Worm (Caenorhabditis elegans): ENCODE data around the gene ZK742.3.
A peak's percentile ranks its signal among the peaks of the same experiment; 100 is the strongest.

DNA sequence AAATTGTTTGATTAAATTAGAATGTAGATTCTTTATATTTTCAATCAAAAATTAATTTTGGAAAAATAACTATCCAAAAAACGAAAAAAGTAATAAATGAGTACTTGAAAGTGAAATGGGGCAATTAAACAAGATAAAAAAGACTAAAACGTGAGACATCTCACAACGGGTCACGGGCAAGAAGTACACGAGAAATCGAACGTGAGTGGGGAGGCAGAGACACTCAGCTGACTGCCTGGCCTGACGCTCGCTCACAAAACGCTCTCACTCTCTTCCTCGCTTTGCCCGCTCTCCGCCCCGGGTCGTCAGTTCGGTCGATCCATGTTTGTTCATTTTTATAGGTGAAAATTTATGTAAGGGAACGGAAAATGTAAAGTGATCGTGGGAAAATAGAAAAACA is 38.5 kb upstream of the ZK742.3 start:
- TF ChIP-seq nhr-25 (tag; optimal IDR thresholded peaks at IDR 0.05) (no peak), nhr-12 (tag; optimal IDR thresholded peaks at IDR 0.05) (no peak), fos-1 (tag; optimal IDR thresholded peaks at IDR 0.05) (peak; percentile 9), elt-3 (tag; optimal IDR thresholded peaks at IDR 0.05) (no peak), ceh-16 (tag; optimal IDR thresholded peaks at IDR 0.05) (no peak), nhr-11 (tag; optimal IDR thresholded peaks at IDR 0.05) (no peak), elt-1 (tag; optimal IDR thresholded peaks at IDR 0.05) (no peak), aly-2 (tag; optimal IDR thresholded peaks at IDR 0.05) (no peak), ama-1 (optimal IDR thresholded peaks at IDR 0.05) (no peak), egl-27 (tag; optimal IDR thresholded peaks at IDR 0.05) (no peak), nhr-77 (tag; optimal IDR thresholded peaks at IDR 0.05) (no peak), skn-1 (tag; optimal IDR thresholded peaks at IDR 0.05) (no peak), mdl-1 (tag; optimal IDR thresholded peaks at IDR 0.05) (peak in 1 of 2 experiments; percentile 16), ztf-11 (tag; optimal IDR thresholded peaks at IDR 0.05) (no peak)

Data from whole organism, L2 larva.